Worm (Caenorhabditis elegans) whole organism, L4/young adult: ENCODE measurements around the gene sma-4.

Experiments used
- dao-5 ChIP-seq: sonication (generic microtip); optimal IDR thresholded peaks from 2 replicates; lab custom pipeline; 2016; ENCODE audit warnings: missing genotype, missing genetic modification characterization, moderate library complexity, missing compliant biosample characterization
- him-1 ChIP-seq: sonication (generic microtip); optimal IDR thresholded peaks from 2 replicates; lab custom pipeline; 2016; ENCODE audit warnings: missing genotype, missing genetic modification reagents, missing genetic modification characterization, missing compliant biosample characterization

DNA sequence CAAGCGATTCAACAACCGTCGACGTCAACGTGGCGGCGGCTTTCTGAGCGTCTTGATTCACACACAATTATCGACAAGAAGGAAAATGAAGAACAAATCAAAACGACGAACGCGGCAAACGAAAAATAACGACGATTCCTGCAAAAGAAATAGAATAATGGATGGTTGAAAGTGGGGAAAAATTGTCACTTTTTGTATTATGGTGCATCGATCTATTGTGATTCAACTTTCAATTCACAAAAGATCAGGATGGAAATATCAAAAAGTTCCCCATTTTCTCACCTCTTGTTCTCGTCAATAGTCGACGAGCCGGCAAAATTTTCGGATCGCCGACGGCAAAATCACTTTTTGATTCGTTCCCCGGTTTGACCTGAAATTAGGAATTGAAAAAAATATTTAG is 17.3 kb downstream of the sma-4 start, which contains the start of the genes R12B2.13 and mdt-15:
- TF ChIP-seq him-1 (no peak), dao-5 (tag; lab: Kevin White, UChicago) (no peak)
